Worm (Caenorhabditis elegans) whole organism, mixed stage, embryonic: Measurements from ENCODE around the gene Y97E10AR.3.

Experiments
- cnd-1 ChIP-seq: fragments of 200-800 bp; sonication (Bioruptor generic); optimal IDR thresholded peaks from 2 replicates; lab custom pipeline; 2018; ENCODE audit warnings: mild to moderate bottlenecking, missing genetic modification characterization, missing compliant biosample characterization
- ham-2 ChIP-seq: fragments of 200-800 bp; sonication (Bioruptor generic); optimal IDR thresholded peaks from 2 replicates; lab custom pipeline; 2018; ENCODE audit warnings: mild to moderate bottlenecking, missing genetic modification characterization, missing compliant biosample characterization
- snpc-4 ChIP-seq: fragments of 150-350 bp; optimal IDR thresholded peaks from 2 replicates; lab custom pipeline; 2014; ENCODE audit warnings: missing biosample characterization, missing genetic modification characterization
- unc-39 ChIP-seq: fragments of 150-350 bp; optimal IDR thresholded peaks from 2 replicates; lab custom pipeline; 2014; ENCODE audit warnings: missing biosample characterization, missing genetic modification characterization

- TF ChIP-seq ham-2 (no peak), unc-39 (tag; lab: Kevin White, UChicago) (no peak), snpc-4 (tag; lab: Kevin White, UChicago) (no peak), cnd-1 (no peak)
Measured at ce11 chrV:8025259-8025658, 17.9 kb upstream of the Y97E10AR.3 start.
